Fruit fly (Drosophila melanogaster): Measurements from ENCODE around the gene Ssl1.
A peak's percentile ranks its signal among the peaks of the same experiment; 100 is the strongest.

Gene Ssl1

dm6 chr3L:22835144-22835964 is 43.5 kb upstream of the Ssl1 start, which contains the start of gene jim (continued):
- TF ChIP-seq vvl (GFP tag; IDR thresholded peaks at IDR 0.05): peak; percentile 71
- TF ChIP-seq CG11456 (GFP tag; IDR thresholded peaks at IDR 0.05): 0 out of 3 replicates have a peak, but pooled peaks have one; percentile 14
- no peak for TF ChIP-seq CG4730 (GFP tag; IDR thresholded peaks at IDR 0.05)
- peak; percentile 79 for TF ChIP-seq nom (GFP tag; optimal IDR thresholded peaks at IDR 0.05)
- TF ChIP-seq CG9609 (GFP tag; optimal IDR thresholded peaks at IDR 0.05): no peak
- no peak for TF ChIP-seq CG8359 (GFP tag; optimal IDR thresholded peaks at IDR 0.05; ENCODE audit: borderline replicate concordance)
- TF ChIP-seq emc (GFP tag; optimal IDR thresholded peaks at IDR 0.05): no peak
- no peak for TF ChIP-seq fd3F (GFP tag; optimal IDR thresholded peaks at IDR 0.05)
- no peak for TF ChIP-seq Camta (GFP tag; optimal IDR thresholded peaks at IDR 0.05)
- TF ChIP-seq CG3847 (GFP tag; IDR thresholded peaks at IDR 0.05): no peak
- no peak for TF ChIP-seq CG1792 (GFP tag; optimal IDR thresholded peaks at IDR 0.05)
- TF ChIP-seq CG15479 (GFP tag; optimal IDR thresholded peaks at IDR 0.05): no peak
- TF ChIP-seq CG13296 (GFP tag; optimal IDR thresholded peaks at IDR 0.05): no peak
- no peak for TF ChIP-seq CG8089 (GFP tag; optimal IDR thresholded peaks at IDR 0.05)
- TF ChIP-seq Side (GFP tag; optimal IDR thresholded peaks at IDR 0.05): no peak
- no peak; the same call in 2 of the 3 replicates for TF ChIP-seq ci (GFP tag; IDR thresholded peaks at IDR 0.05)
- no peak for TF ChIP-seq ssp (GFP tag; IDR thresholded peaks at IDR 0.05)
- TF ChIP-seq odd (GFP tag; optimal IDR thresholded peaks at IDR 0.05): no peak
- TF ChIP-seq CG3838 (GFP tag; optimal IDR thresholded peaks at IDR 0.05): no peak
- TF ChIP-seq CG5245 (GFP tag; optimal IDR thresholded peaks at IDR 0.05): no peak
- TF ChIP-seq Opbp (GFP tag; IDR thresholded peaks at IDR 0.05; ENCODE audit: partially characterized antibody): no peak
- no peak for TF ChIP-seq sens (GFP tag)
- TF ChIP-seq CG4328 (GFP tag; optimal IDR thresholded peaks at IDR 0.05): no peak
- TF ChIP-seq Drgx (GFP tag; IDR thresholded peaks at IDR 0.05): peak; percentile 62
- TF ChIP-seq CG31365 (tag; optimal IDR thresholded peaks at IDR 0.05): no peak
- TF ChIP-seq sc (optimal IDR thresholded peaks at IDR 0.05): no peak
- no peak for TF ChIP-seq sc (GFP tag; optimal IDR thresholded peaks at IDR 0.05)
- TF ChIP-seq CG11560 (tag; IDR thresholded peaks at IDR 0.05): no peak
- no peak for TF ChIP-seq Xbp1 (GFP tag; optimal IDR thresholded peaks at IDR 0.05)
- no peak for TF ChIP-seq usp (GFP tag; optimal IDR thresholded peaks at IDR 0.05)
- no peak for TF ChIP-seq tna (GFP tag; IDR thresholded peaks at IDR 0.05; ENCODE audit: partially characterized antibody)
- no peak for TF ChIP-seq CG14860 (GFP tag; IDR thresholded peaks at IDR 0.05; ENCODE audit: partially characterized antibody)
- no peak for TF ChIP-seq sr (GFP tag; IDR thresholded peaks at IDR 0.05)
- TF ChIP-seq sd (tag; optimal IDR thresholded peaks at IDR 0.05): no peak
- no peak for TF ChIP-seq Dek (tag; optimal IDR thresholded peaks at IDR 0.05)
- no peak for TF ChIP-seq ind (GFP tag; optimal IDR thresholded peaks at IDR 0.05)
- peak; percentile 36 for TF ChIP-seq nerfin-1 (tag; optimal IDR thresholded peaks at IDR 0.05)
- TF ChIP-seq CG10431 (GFP tag; optimal IDR thresholded peaks at IDR 0.05): no peak
- TF ChIP-seq otp (GFP tag; IDR thresholded peaks at IDR 0.05): no peak
- peak; percentile 1 for TF ChIP-seq HHEX (GFP tag; optimal IDR thresholded peaks at IDR 0.05)
- TF ChIP-seq Oaz (GFP tag; IDR thresholded peaks at IDR 0.05): no peak
- TF ChIP-seq CG17385 (GFP tag; optimal IDR thresholded peaks at IDR 0.05): peak; percentile 6
- no peak for TF ChIP-seq eve (GFP tag; optimal IDR thresholded peaks at IDR 0.05)
- TF ChIP-seq CG10147 (GFP tag; optimal IDR thresholded peaks at IDR 0.05): no peak
- no peak for TF ChIP-seq da (GFP tag; optimal IDR thresholded peaks at IDR 0.05)
- TF ChIP-seq chn (GFP tag; optimal IDR thresholded peaks at IDR 0.05): no peak
- no peak for TF ChIP-seq CG7786 (GFP tag; optimal IDR thresholded peaks at IDR 0.05)
- no peak for TF ChIP-seq jumu (GFP tag; optimal IDR thresholded peaks at IDR 0.05)
- no peak for TF ChIP-seq crp (GFP tag; optimal IDR thresholded peaks at IDR 0.05)
- TF ChIP-seq CG7963 (GFP tag; IDR thresholded peaks at IDR 0.05; ENCODE audit: partially characterized antibody): no peak
